Fruit fly (Drosophila melanogaster): ENCODE measurements around the gene BI-1.
A peak's percentile ranks its signal among the peaks of the same experiment; 100 is the strongest.

BI-1 gene

DNA sequence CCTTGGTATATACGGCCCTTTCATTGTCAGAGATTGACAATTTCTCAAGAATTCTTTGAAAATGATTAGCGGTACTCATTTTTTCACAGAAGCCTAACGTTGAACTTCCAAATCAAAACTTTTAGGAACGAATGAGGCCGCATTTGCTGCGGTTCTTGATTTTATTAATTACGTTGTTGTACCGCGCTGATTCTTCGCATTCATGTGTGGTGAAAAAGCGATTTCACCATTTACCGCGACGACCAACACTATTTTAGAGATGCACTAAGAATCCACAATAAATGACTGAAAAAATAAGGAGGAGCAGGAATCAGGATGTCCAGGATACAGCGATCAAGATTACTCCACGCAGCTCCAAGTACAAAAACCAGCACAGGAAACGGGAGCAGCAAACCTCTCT lies 4.8 kb downstream of the BI-1 start, which contains the start of the genes CG7194 and Sbp2 (continued):
- no peak for TF ChIP-seq p53 (GFP tag; optimal IDR thresholded peaks at IDR 0.05)
- TF ChIP-seq odd (GFP tag; optimal IDR thresholded peaks at IDR 0.05): no peak
- TF ChIP-seq CG4707 (GFP tag; optimal IDR thresholded peaks at IDR 0.05): no peak
- no peak for TF ChIP-seq C15 (GFP tag; IDR thresholded peaks at IDR 0.05)
- no peak for TF ChIP-seq sisA (GFP tag; IDR thresholded peaks at IDR 0.05)
- TF ChIP-seq gce (GFP tag; IDR thresholded peaks at IDR 0.05): no peak
- TF ChIP-seq CG17385 (GFP tag; optimal IDR thresholded peaks at IDR 0.05): no peak
- no peak for TF ChIP-seq CG13775 (GFP tag; optimal IDR thresholded peaks at IDR 0.05)
- TF ChIP-seq E2f2 (GFP tag; IDR thresholded peaks at IDR 0.05): peak; percentile 69
- no peak for TF ChIP-seq CG17361 (GFP tag; IDR thresholded peaks at IDR 0.05)
- no peak for TF ChIP-seq CG7271 (tag; optimal IDR thresholded peaks at IDR 0.05)
- TF ChIP-seq pum (GFP tag; optimal IDR thresholded peaks at IDR 0.05): no peak
- no peak for TF ChIP-seq Mrtf (GFP tag; IDR thresholded peaks at IDR 0.05)
- no peak for TF ChIP-seq tup (GFP tag; optimal IDR thresholded peaks at IDR 0.05)
- no peak for TF ChIP-seq zen2 (GFP tag; IDR thresholded peaks at IDR 0.05; ENCODE audit: partially characterized antibody)
- peak; percentile 44 for TF ChIP-seq Sry-β (GFP tag; optimal IDR thresholded peaks at IDR 0.05)
- no peak for TF ChIP-seq fd3F (GFP tag; optimal IDR thresholded peaks at IDR 0.05)
- no peak for TF ChIP-seq CG6254 (GFP tag; optimal IDR thresholded peaks at IDR 0.05)
- TF ChIP-seq fd64A (GFP tag; optimal IDR thresholded peaks at IDR 0.05): no peak
- TF ChIP-seq slbo (GFP tag; IDR thresholded peaks at IDR 0.05): 0 out of 2 replicates have a peak, but pooled peaks have one; percentile 12
- no peak for TF ChIP-seq sc (optimal IDR thresholded peaks at IDR 0.05)
- no peak for TF ChIP-seq sc (GFP tag; optimal IDR thresholded peaks at IDR 0.05)

DNA sequence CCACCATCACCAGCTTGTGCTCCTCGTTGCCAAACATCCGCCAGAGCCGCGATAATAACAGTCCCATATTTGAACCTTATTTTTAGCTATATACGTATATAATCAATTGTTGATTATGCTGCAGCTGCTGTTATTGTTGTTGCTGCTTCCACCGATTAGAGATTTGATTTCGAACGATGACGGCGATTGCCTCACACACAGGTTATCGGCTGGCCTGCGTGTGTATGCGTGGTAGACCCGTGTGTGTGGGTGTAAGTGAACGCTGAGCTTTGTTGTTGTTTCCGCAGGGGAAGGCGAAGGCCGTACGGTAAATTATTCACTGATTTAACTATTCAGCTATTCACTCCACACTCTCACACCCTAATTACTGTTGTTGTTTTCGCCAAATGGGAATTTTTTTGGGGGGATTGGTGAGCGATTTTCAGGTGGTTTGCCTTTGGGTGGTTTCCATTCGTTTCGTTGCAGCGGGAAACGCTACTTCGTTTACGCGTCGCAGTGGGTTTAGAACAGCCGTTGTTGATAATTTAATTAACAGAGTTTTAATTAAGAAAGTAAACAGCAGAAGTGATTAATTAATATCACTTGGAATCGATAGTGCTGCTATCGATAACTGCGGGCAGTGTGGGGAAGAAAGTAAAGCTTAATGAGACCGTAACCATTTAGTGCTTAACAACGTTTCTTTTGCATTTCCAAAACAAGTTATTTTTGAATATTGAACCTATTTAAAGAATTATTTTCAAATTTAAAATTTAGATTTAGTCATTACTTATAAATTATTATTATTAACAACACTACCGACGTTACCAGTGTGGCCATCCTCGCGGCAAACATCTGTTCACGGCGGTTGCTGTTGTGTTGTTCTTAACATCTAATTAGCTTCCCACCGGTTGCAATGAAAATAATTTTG lies 9.3 kb downstream of the BI-1 start, which contains the start of the genes Arl5 and CG13671:
Gene Arl5, minus strand, starts transcription at position 616 of the 907 bp plus-strand sequence.
Gene CG13671, plus strand, starts transcription at position 841 of the 907 bp plus-strand sequence.
- TF ChIP-seq Sox100B (GFP tag; optimal IDR thresholded peaks at IDR 0.05): peak; percentile 66
- TF ChIP-seq HLH4C (GFP tag; IDR thresholded peaks at IDR 0.05; ENCODE audit: partially characterized antibody): peak; percentile 70
- TF ChIP-seq abd-A (tag; optimal IDR thresholded peaks at IDR 0.05): no peak
- peak; percentile 85 for TF ChIP-seq zfh1 (GFP tag; IDR thresholded peaks at IDR 0.05)
- TF ChIP-seq Trl (optimal IDR thresholded peaks at IDR 0.05): no peak
- peak; percentile 59 for TF ChIP-seq Trl (GFP tag; optimal IDR thresholded peaks at IDR 0.05)
- TF ChIP-seq CG43689 (GFP tag; IDR thresholded peaks at IDR 0.05): peak; percentile 41; the same call in 1 of the 2 replicates
- TF ChIP-seq CG13287 (GFP tag; IDR thresholded peaks at IDR 0.05; ENCODE audit: partially characterized antibody): peak; percentile 85
- peak; percentile 67 for TF ChIP-seq Sin3A (optimal IDR thresholded peaks at IDR 0.05)
- peak; percentile 70 for TF ChIP-seq CG1647 (GFP tag; optimal IDR thresholded peaks at IDR 0.05)
- TF ChIP-seq Meics (GFP tag; optimal IDR thresholded peaks at IDR 0.05): peak; percentile 71
- TF ChIP-seq CG34224 (GFP tag; IDR thresholded peaks at IDR 0.05; ENCODE audit: partially characterized antibody): peak; percentile 66; the same call in 2 of the 3 replicates
- TF ChIP-seq Poxn (GFP tag; IDR thresholded peaks at IDR 0.05): no peak
- peak; percentile 67 for TF ChIP-seq fd96Cb (tag; optimal IDR thresholded peaks at IDR 0.05)
- TF ChIP-seq pzg (GFP tag; optimal IDR thresholded peaks at IDR 0.05): peak; percentile 62
- peak; percentile 44 for TF ChIP-seq cwo (GFP tag; optimal IDR thresholded peaks at IDR 0.05)
- TF ChIP-seq slbo (GFP tag; IDR thresholded peaks at IDR 0.05): peak; percentile 92
- TF ChIP-seq unpg (GFP tag; optimal IDR thresholded peaks at IDR 0.05): peak; percentile 78
- peak; percentile 66 for TF ChIP-seq Dek (tag; optimal IDR thresholded peaks at IDR 0.05)
- no peak; the same call in 1 of the 2 replicates for TF ChIP-seq danr (GFP tag; IDR thresholded peaks at IDR 0.05)
- peak; percentile 79 for TF ChIP-seq Dip3 (GFP tag; optimal IDR thresholded peaks at IDR 0.05)
- TF ChIP-seq CG6683 (GFP tag; optimal IDR thresholded peaks at IDR 0.05): peak; percentile 43
- TF ChIP-seq MTF-1 (GFP tag; optimal IDR thresholded peaks at IDR 0.05; ENCODE audit: borderline replicate concordance): no peak
- peak; percentile 15 for TF ChIP-seq fd3F (GFP tag; optimal IDR thresholded peaks at IDR 0.05)
- peak; percentile 62 for TF ChIP-seq CG10979 (tag; optimal IDR thresholded peaks at IDR 0.05)
- no peak for TF ChIP-seq CG8359 (GFP tag; optimal IDR thresholded peaks at IDR 0.05; ENCODE audit: borderline replicate concordance)
- peak; percentile 27 for TF ChIP-seq pb (GFP tag; optimal IDR thresholded peaks at IDR 0.05)
- 0 out of 3 replicates have a peak, but pooled peaks have one; percentile 25 for TF ChIP-seq gce (GFP tag; IDR thresholded peaks at IDR 0.05)
- peak; percentile 70 for TF ChIP-seq CG31388 (GFP tag; optimal IDR thresholded peaks at IDR 0.05)
